Comparison of ENCODE assay signal across 4 worm cellular contexts in genomic region chrX:13697520-13697919, ce11.
TF ChIP-seq lines count a peak whose summit lies in the region.

No protein-coding gene starts in this region.

TF ChIP-seq in whole organism, L4 larva, 104 proteins besides CTCF, POLR2A, EP300 and RAD21:
- TF ChIP-seq ces-1 (GFP tag; optimal IDR thresholded peaks at IDR 0.05; lab: Kevin White, UChicago), result no peak
- TF ChIP-seq dmd-9 (GFP tag; IDR thresholded peaks at IDR 0.05; lab: Robert Waterston, UW), result 0 out of 2 replicates have a peak, but pooled peaks have one; percentile 20

TF ChIP-seq in whole organism, early embryonic, 17 proteins besides CTCF, POLR2A, EP300 and RAD21:
- no peak for TF ChIP-seq flt-1 (GFP tag; IDR thresholded peaks at IDR 0.05; lab: Robert Waterston, UW)
- peak; percentile 58 for TF ChIP-seq pes-1 (GFP tag; IDR thresholded peaks at IDR 0.05; lab: Robert Waterston, UW)

TF ChIP-seq in whole organism, midembryonic, 9 proteins besides CTCF, POLR2A, EP300 and RAD21:
- TF ChIP-seq ztf-29 (GFP tag; IDR thresholded peaks at IDR 0.05; lab: Robert Waterston, UW) (no peak), flt-1 (GFP tag; IDR thresholded peaks at IDR 0.05; lab: Robert Waterston, UW) (0 out of 2 replicates have a peak, but pooled peaks have one; percentile 44), T22C8.4 (GFP tag; IDR thresholded peaks at IDR 0.05; lab: Robert Waterston, UW) (no peak)

TF ChIP-seq in whole organism, young adult, 124 proteins besides CTCF, POLR2A, EP300 and RAD21:
- TF ChIP-seq xnd-1 (tag; optimal IDR thresholded peaks at IDR 0.05; lab: Kevin White, UChicago) (no peak), rpc-1 (optimal IDR thresholded peaks at IDR 0.05; lab: Kevin White, UChicago) (peak; percentile 54), rpc-1 (tag; optimal IDR thresholded peaks at IDR 0.05; lab: Kevin White, UChicago) (peak; percentile 80), madf-8 (GFP tag; conservative IDR thresholded peaks at IDR 0.05; lab: Robert Waterston, UW) (no peak), B0261.1 (tag; optimal IDR thresholded peaks at IDR 0.05; lab: Kevin White, UChicago) (peak; percentile 53), tbp1 (GFP tag; optimal IDR thresholded peaks at IDR 0.05; lab: Kevin White, UChicago) (peak; percentile 72), snpc-4 (GFP tag; optimal IDR thresholded peaks at IDR 0.05; lab: Kevin White, UChicago) (no peak), snpc-4 (tag; optimal IDR thresholded peaks at IDR 0.05; lab: Kevin White, UChicago) (peak in 1 of 4 experiments; percentile 39), C17E4.6 (GFP tag; IDR thresholded peaks at IDR 0.05; lab: Robert Waterston, UW) (no peak), hlh-26 (GFP tag; conservative IDR thresholded peaks at IDR 0.05; lab: Robert Waterston, UW) (no peak), F52B5.7 (tag; optimal IDR thresholded peaks at IDR 0.05; lab: Kevin White, UChicago) (no peak), let-607 (tag; optimal IDR thresholded peaks at IDR 0.05; lab: Kevin White, UChicago) (no peak), him-1 (tag; optimal IDR thresholded peaks at IDR 0.05; lab: Kevin White, UChicago) (no peak), D2030.7 (GFP tag; IDR thresholded peaks at IDR 0.05; lab: Robert Waterston, UW) (0 out of 2 replicates have a peak, but pooled peaks have one; percentile 27), hmg-20 (GFP tag; IDR thresholded peaks at IDR 0.05; lab: Robert Waterston, UW) (no peak)
